Worm (Caenorhabditis elegans): Measurements from ENCODE around the gene ZC518.8.
A peak's percentile ranks its signal among the peaks of the same experiment; 100 is the strongest.

DNA sequence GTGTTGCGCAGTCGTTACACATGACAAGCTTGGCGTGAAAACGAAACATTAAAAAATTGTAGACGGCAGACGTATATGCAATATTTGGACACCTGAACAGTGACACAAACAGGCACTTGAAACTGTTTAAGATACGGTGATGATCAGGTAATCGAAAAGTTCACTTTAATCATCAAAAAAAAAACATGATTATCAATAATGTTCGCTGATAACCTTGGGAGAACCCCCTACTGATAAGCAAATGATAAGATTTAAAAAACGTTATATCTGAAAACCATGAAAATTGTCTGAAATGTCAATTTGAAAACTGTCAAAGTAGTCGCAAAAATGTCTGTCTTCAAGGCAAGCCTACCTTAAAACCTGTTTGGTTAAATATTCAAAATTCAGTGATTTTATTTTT is 38.3 kb upstream of the ZC518.8 start:
- TF ChIP-seq skn-1 (tag; optimal IDR thresholded peaks at IDR 0.05) (no peak), lin-15B (tag; optimal IDR thresholded peaks at IDR 0.05) (no peak), jun-1 (tag; optimal IDR thresholded peaks at IDR 0.05) (no peak), elt-2 (tag; optimal IDR thresholded peaks at IDR 0.05) (peak; percentile 85), elt-3 (tag; optimal IDR thresholded peaks at IDR 0.05) (peak in 1 of 3 experiments; percentile 83), ama-1 (optimal IDR thresholded peaks at IDR 0.05) (no peak), unc-39 (tag; optimal IDR thresholded peaks at IDR 0.05) (no peak), egl-27 (tag; optimal IDR thresholded peaks at IDR 0.05) (no peak), unc-62 (GFP tag; optimal IDR thresholded peaks at IDR 0.05) (no peak), ceh-28 (tag; optimal IDR thresholded peaks at IDR 0.05) (no peak), tbx-2 (tag; optimal IDR thresholded peaks at IDR 0.05) (no peak), nhr-25 (tag; optimal IDR thresholded peaks at IDR 0.05) (peak; percentile 44), egl-5 (tag; optimal IDR thresholded peaks at IDR 0.05) (no peak)

Data from whole organism, L3 larva.